Fruit fly (Drosophila melanogaster) whole organism, embryonic: Measurements from ENCODE around the gene CG42728.

Experiments used
- Abd-B ChIP-seq: fragments of 200-800 bp; sonication (Bioruptor generic); optimal IDR thresholded peaks from 2 replicates; lab custom pipeline; 2018; ENCODE audit warnings: missing biosample characterization, mild to moderate bottlenecking, missing genetic modification characterization, moderate library complexity
- Bdp1 ChIP-seq: fragments of 200-800 bp; sonication (Bioruptor generic); optimal IDR thresholded peaks from 3 replicates; lab custom pipeline; 2016; ENCODE audit warnings: missing biosample characterization, missing genetic modification characterization
- CG12236 ChIP-seq: fragments of 200-800 bp; sonication (Bioruptor generic); optimal IDR thresholded peaks from 2 replicates; lab custom pipeline; 2016; ENCODE audit warnings: missing biosample characterization, missing genetic modification characterization
- CG1233 ChIP-seq: fragments of 200-800 bp; sonication (Bioruptor generic); optimal IDR thresholded peaks from 4 replicates; lab custom pipeline; 2018; ENCODE audit warnings: missing biosample characterization, mild to moderate bottlenecking, missing genetic modification characterization
- CG13287 ChIP-seq: fragments of 200-800 bp; sonication (Bioruptor generic); IDR thresholded peaks from 2 replicates; pipeline ENCODE4 v1.3.6; 2022; ENCODE audit warnings: missing biosample characterization, missing genetic modification characterization; ENCODE audit not compliant: partially characterized antibody
- CG13424 ChIP-seq: fragments of 200-800 bp; sonication (Bioruptor generic); optimal IDR thresholded peaks from 2 replicates; lab custom pipeline; 2019; ENCODE audit warnings: missing biosample characterization, mild to moderate bottlenecking, missing genetic modification characterization, moderate library complexity
- CG13624 ChIP-seq: fragments of 200-800 bp; sonication (Bioruptor generic); optimal IDR thresholded peaks from 2 replicates; lab custom pipeline; 2016; ENCODE audit warnings: missing biosample characterization, missing genetic modification characterization
- CG14441 ChIP-seq: fragments of 200-800 bp; sonication (Bioruptor generic); IDR thresholded peaks from 2 replicates; pipeline ENCODE4 v1.3.6; 2022; ENCODE audit warnings: missing biosample characterization, missing genetic modification characterization
- CG14965 ChIP-seq: fragments of 200-800 bp; sonication (Bioruptor generic); optimal IDR thresholded peaks from 2 replicates; lab custom pipeline; 2016; ENCODE audit warnings: missing biosample characterization, missing genetic modification characterization, borderline replicate concordance
- CG18764 ChIP-seq: fragments of 200-800 bp; sonication (Bioruptor generic); optimal IDR thresholded peaks from 3 replicates; lab custom pipeline; 2016; ENCODE audit warnings: missing biosample characterization, missing genetic modification characterization
- CG2678 ChIP-seq: fragments of 200-800 bp; sonication (Bioruptor generic); optimal IDR thresholded peaks from 3 replicates; lab custom pipeline; 2019; ENCODE audit warnings: missing biosample characterization, mild to moderate bottlenecking, missing genetic modification characterization, moderate library complexity
- CG32532 ChIP-seq: fragments of 200-800 bp; sonication (Bioruptor generic); IDR thresholded peaks from 2 replicates; pipeline ENCODE4 v1.3.6; 2022; ENCODE audit warnings: missing biosample characterization, missing genetic modification characterization
- CG3407 ChIP-seq: fragments of 200-800 bp; sonication (Bioruptor generic); optimal IDR thresholded peaks from 2 replicates; lab custom pipeline; 2018; ENCODE audit warnings: missing biosample characterization, mild to moderate bottlenecking, missing genetic modification characterization
- CG3995 ChIP-seq: fragments of 200-800 bp; sonication (Bioruptor generic); optimal IDR thresholded peaks from 3 replicates; lab custom pipeline; 2016; ENCODE audit warnings: missing biosample characterization, missing genetic modification characterization
- CG4328 ChIP-seq: fragments of 200-800 bp; sonication (Bioruptor generic); optimal IDR thresholded peaks from 3 replicates; lab custom pipeline; 2017; ENCODE audit warnings: missing biosample characterization, missing genetic modification reagents, missing genetic modification characterization
- CG6791 ChIP-seq: fragments of 200-800 bp; sonication (Bioruptor generic); IDR thresholded peaks from 3 replicates; pipeline ENCODE4 v1.3.6; 2022; ENCODE audit warnings: missing biosample characterization, missing genetic modification characterization; ENCODE audit not compliant: partially characterized antibody
- CG6813 ChIP-seq: fragments of 200-800 bp; sonication (Bioruptor generic); optimal IDR thresholded peaks from 2 replicates; lab custom pipeline; 2017; ENCODE audit warnings: missing biosample characterization, missing genetic modification characterization, mild to moderate bottlenecking, moderate library complexity, missing genetic modification reagents
- CG7745 ChIP-seq: fragments of 200-800 bp; sonication (Bioruptor generic); optimal IDR thresholded peaks from 2 replicates; lab custom pipeline; 2018; ENCODE audit warnings: missing biosample characterization, mild to moderate bottlenecking, missing genetic modification characterization, moderate library complexity
- CG8290 ChIP-seq, 3 experiments: fragments of 200-800 bp; sonication (Bioruptor generic); optimal IDR thresholded peaks; 2 replicates each; lab custom pipeline; 2016 to 2019; ENCODE audit warnings: missing biosample characterization in 3 of 3, missing genetic modification characterization in 3 of 3, mild to moderate bottlenecking in 2 of 3, moderate library complexity in 1 of 3
- Chrac-16 ChIP-seq: fragments of 200-800 bp; sonication (Bioruptor generic); optimal IDR thresholded peaks from 3 replicates; lab custom pipeline; 2016; ENCODE audit warnings: missing biosample characterization, missing genetic modification characterization
- Dek ChIP-seq: fragments of 200-800 bp; sonication (Bioruptor generic); optimal IDR thresholded peaks from 3 replicates; lab custom pipeline; 2019; ENCODE audit warnings: missing biosample characterization, mild to moderate bottlenecking, missing genetic modification characterization, moderate library complexity
- Doc3 ChIP-seq: fragments of 200-800 bp; sonication (Bioruptor generic); IDR thresholded peaks from 3 replicates; pipeline ENCODE4 v1.3.6; 2022; ENCODE audit warnings: missing biosample characterization, missing genetic modification characterization; ENCODE audit not compliant: partially characterized antibody
- Drgx ChIP-seq: fragments of 200-800 bp; sonication (Bioruptor generic); IDR thresholded peaks from 2 replicates; pipeline ENCODE4 v1.3.6; 2022; ENCODE audit warnings: missing biosample characterization, missing genetic modification characterization
- Fer3 ChIP-seq: fragments of 200-800 bp; sonication (Bioruptor generic); optimal IDR thresholded peaks from 2 replicates; lab custom pipeline; 2018; ENCODE audit warnings: missing biosample characterization, mild to moderate bottlenecking, missing genetic modification characterization, moderate library complexity
- GATAe ChIP-seq: fragments of 200-800 bp; sonication (Bioruptor generic); conservative IDR thresholded peaks from 2 replicates; pipeline ENCODE4 v1.3.6; 2022; ENCODE audit warnings: missing biosample characterization, missing genetic modification characterization
- Gug ChIP-seq: fragments of 200-800 bp; sonication (Bioruptor generic); IDR thresholded peaks from 4 replicates; pipeline ENCODE4 v1.3.6; 2022; ENCODE audit warnings: missing biosample characterization, missing genetic modification characterization
- H2.0 ChIP-seq: fragments of 200-800 bp; sonication (Bioruptor generic); IDR thresholded peaks from 2 replicates; pipeline ENCODE4 v1.3.6; 2022; ENCODE audit warnings: missing biosample characterization, missing genetic modification characterization
- Hr3 ChIP-seq: fragments of 200-800 bp; sonication (Bioruptor generic); optimal IDR thresholded peaks from 3 replicates; lab custom pipeline; 2016; ENCODE audit warnings: missing biosample characterization, missing genetic modification characterization
- Side ChIP-seq: fragments of 200-800 bp; sonication (Bioruptor generic); optimal IDR thresholded peaks from 2 replicates; lab custom pipeline; 2016; ENCODE audit warnings: missing biosample characterization, missing genetic modification characterization
- Xbp1 ChIP-seq: fragments of 200-800 bp; sonication (Bioruptor generic); optimal IDR thresholded peaks from 3 replicates; lab custom pipeline; 2016; ENCODE audit warnings: missing biosample characterization, mild to moderate bottlenecking, missing genetic modification characterization
- al ChIP-seq: fragments of 200-800 bp; sonication (Bioruptor generic); IDR thresholded peaks from 2 replicates; pipeline ENCODE4 v1.3.6; 2022; ENCODE audit warnings: missing biosample characterization, missing genetic modification characterization
- cas ChIP-seq: fragments of 200-800 bp; sonication (Bioruptor generic); IDR thresholded peaks from 2 replicates; pipeline ENCODE4 v1.3.6; 2022; ENCODE audit warnings: missing biosample characterization, missing genetic modification characterization
- caup ChIP-seq: fragments of 200-800 bp; sonication (Bioruptor generic); optimal IDR thresholded peaks from 3 replicates; lab custom pipeline; 2017; ENCODE audit warnings: missing biosample characterization, mild to moderate bottlenecking, missing genetic modification characterization, moderate library complexity; ENCODE audit not compliant: severe bottlenecking
- chinmo ChIP-seq: fragments of 200-800 bp; sonication (Bioruptor generic); IDR thresholded peaks from 4 replicates; pipeline ENCODE4 v1.3.6; 2022; ENCODE audit warnings: missing biosample characterization, missing genetic modification characterization; ENCODE audit not compliant: partially characterized antibody
- ci ChIP-seq: fragments of 200-800 bp; sonication (Bioruptor generic); IDR thresholded peaks from 3 replicates; pipeline ENCODE4 v1.3.6; 2022; ENCODE audit warnings: missing biosample characterization, missing genetic modification characterization
- crol ChIP-seq: fragments of 200-800 bp; sonication (Bioruptor generic); IDR thresholded peaks from 2 replicates; pipeline ENCODE4 v1.3.6; 2022; ENCODE audit warnings: missing biosample characterization, missing genetic modification characterization
- disco-r ChIP-seq: fragments of 200-800 bp; sonication (Bioruptor generic); optimal IDR thresholded peaks from 2 replicates; lab custom pipeline; 2016; ENCODE audit warnings: missing biosample characterization, missing genetic modification characterization
- dmrt11E ChIP-seq: fragments of 200-800 bp; sonication (Bioruptor generic); optimal IDR thresholded peaks from 3 replicates; lab custom pipeline; 2018; ENCODE audit warnings: missing biosample characterization, mild to moderate bottlenecking, missing genetic modification characterization, moderate library complexity
- emc ChIP-seq: fragments of 200-800 bp; sonication (Bioruptor generic); optimal IDR thresholded peaks from 2 replicates; lab custom pipeline; 2016; ENCODE audit warnings: missing biosample characterization, missing genetic modification characterization
- exex ChIP-seq: fragments of 200-800 bp; sonication (Bioruptor generic); optimal IDR thresholded peaks from 4 replicates; lab custom pipeline; 2018; ENCODE audit warnings: missing biosample characterization, mild to moderate bottlenecking, missing genetic modification characterization, moderate library complexity
- ham ChIP-seq: fragments of 200-800 bp; sonication (Bioruptor generic); IDR thresholded peaks from 2 replicates; pipeline ENCODE4 v1.3.6; 2022; ENCODE audit warnings: missing biosample characterization, missing genetic modification characterization
- hth ChIP-seq: fragments of >200 bp; optimal IDR thresholded peaks from 2 replicates; lab custom pipeline; 2017; ENCODE audit warnings: inconsistent platforms
- ken ChIP-seq: fragments of 200-800 bp; sonication (Bioruptor generic); IDR thresholded peaks from 3 replicates; pipeline ENCODE4 v1.3.6; 2022; ENCODE audit warnings: missing biosample characterization, missing genetic modification characterization
- lov ChIP-seq, 2 experiments: fragments of 200-800 bp in 1 of 2; fragments of >200 bp in 1 of 2; sonication (Bioruptor generic) in 1 of 2; IDR thresholded peaks in 1 of 2; optimal IDR thresholded peaks in 1 of 2; 2 replicates in 1 of 2; 3 replicates in 1 of 2; pipeline versions ENCODE4 v1.3.6 to Lab custom; 2017 to 2022; ENCODE audit warnings: missing biosample characterization in 1 of 2, missing genetic modification characterization in 1 of 2
- ranshi ChIP-seq: fragments of 200-800 bp; sonication (Bioruptor generic); IDR thresholded peaks from 2 replicates; pipeline ENCODE4 v1.3.6; 2022; ENCODE audit warnings: missing biosample characterization, missing genetic modification characterization
- schlank ChIP-seq: fragments of 200-800 bp; sonication (Bioruptor generic); optimal IDR thresholded peaks from 2 replicates; lab custom pipeline; 2018; ENCODE audit warnings: missing biosample characterization, mild to moderate bottlenecking, missing genetic modification characterization
- sens ChIP-seq: fragments of 200-800 bp; sonication (Bioruptor generic); peaks from one replicate; lab custom pipeline; 2016; ENCODE audit warnings: missing biosample characterization, missing genetic modification characterization
- slp2 ChIP-seq: fragments of 200-800 bp; sonication (Bioruptor generic); optimal IDR thresholded peaks from 2 replicates; lab custom pipeline; 2016; ENCODE audit warnings: missing biosample characterization, missing genetic modification characterization
- sob ChIP-seq: fragments of 200-800 bp; sonication (Bioruptor generic); IDR thresholded peaks from 2 replicates; pipeline ENCODE4 v1.3.6; 2022; ENCODE audit warnings: missing biosample characterization, missing genetic modification characterization
- tup ChIP-seq: fragments of 200-800 bp; sonication (Bioruptor generic); optimal IDR thresholded peaks from 2 replicates; lab custom pipeline; 2016; ENCODE audit warnings: missing biosample characterization, mild to moderate bottlenecking, missing genetic modification characterization, moderate library complexity
- wor ChIP-seq: fragments of 200-800 bp; sonication (Bioruptor generic); IDR thresholded peaks from 2 replicates; pipeline ENCODE4 v1.3.6; 2022; ENCODE audit warnings: missing biosample characterization, missing genetic modification characterization

The CG42728 gene

dm6 chr3L:15514405-15514804, 13.6 kb downstream of the CG42728 start (continued):
- TF ChIP-seq Dek (tag; lab: Kevin White, UChicago) (no peak), tup (no peak), CG13424 (tag; lab: Kevin White, UChicago) (no peak), schlank (tag; lab: Kevin White, UChicago) (no peak), ken (GFP tag; lab: Robert Waterston, UW) (no peak), CG13624 (GFP tag; lab: Kevin White, UChicago) (no peak), Doc3 (GFP tag; lab: Robert Waterston, UW) (no peak; the same call in 2 of the 3 replicates), CG3407 (GFP tag; lab: Kevin White, UChicago) (no peak), disco-r (GFP tag; lab: Kevin White, UChicago) (no peak), wor (GFP tag; lab: Robert Waterston, UW) (no peak), al (no peak), ci (GFP tag; lab: Robert Waterston, UW) (peak; percentile 27; the same call in 1 of the 3 replicates), CG6813 (GFP tag; lab: Kevin White, UChicago) (no peak), CG3995 (GFP tag; lab: Kevin White, UChicago) (no peak), emc (GFP tag; lab: Kevin White, UChicago) (no peak), sob (no peak), H2.0 (GFP tag; lab: Robert Waterston, UW) (no peak), CG4328 (GFP tag; lab: Kevin White, UChicago) (no peak), sens (GFP tag; lab: Kevin White, UChicago) (peak; percentile 61), Bdp1 (GFP tag; lab: Kevin White, UChicago) (no peak), CG6791 (no peak), Xbp1 (GFP tag; lab: Kevin White, UChicago) (no peak), lov (optimal IDR thresholded peaks at IDR 0.05; lab: Kevin White, UChicago) (no peak), lov (GFP tag; IDR thresholded peaks at IDR 0.05; lab: Robert Waterston, UW) (no peak), caup (GFP tag; lab: Kevin White, UChicago) (no peak), dmrt11E (no peak), CG1233 (GFP tag; lab: Kevin White, UChicago) (peak; percentile 3), crol (peak; percentile 98), GATAe (GFP tag; lab: Robert Waterston, UW) (no peak), slp2 (GFP tag; lab: Kevin White, UChicago) (no peak), cas (GFP tag; lab: Robert Waterston, UW) (no peak), Abd-B (GFP tag; lab: Kevin White, UChicago) (no peak), ranshi (GFP tag; lab: Robert Waterston, UW) (no peak), CG13287 (GFP tag; lab: Robert Waterston, UW) (peak; percentile 68), Drgx (GFP tag; lab: Robert Waterston, UW) (no peak; the same call in 1 of the 2 replicates), Hr3 (GFP tag; lab: Kevin White, UChicago) (no peak), ham (no peak), CG7745 (tag; lab: Kevin White, UChicago) (no peak), Chrac-16 (GFP tag; lab: Kevin White, UChicago) (no peak), Side (GFP tag; lab: Kevin White, UChicago) (peak; percentile 11), chinmo (GFP tag; lab: Robert Waterston, UW) (peak; percentile 82; the same call in 3 of the 4 replicates), exex (tag; lab: Kevin White, UChicago) (no peak), CG18764 (no peak), CG8290 (GFP tag; optimal IDR thresholded peaks at IDR 0.05; lab: Kevin White, UChicago) (peak; percentile 6), CG8290 (tag; optimal IDR thresholded peaks at IDR 0.05; lab: Kevin White, UChicago) (peak in 1 of 2 experiments; percentile 19), CG2678 (tag; lab: Kevin White, UChicago) (no peak), CG32532 (peak; percentile 60; the same call in 1 of the 2 replicates), Gug (GFP tag; lab: Robert Waterston, UW) (no peak), CG12236 (GFP tag; lab: Kevin White, UChicago) (no peak), hth (lab: Kevin White, UChicago) (no peak), Fer3 (tag; lab: Kevin White, UChicago) (no peak), CG14441 (GFP tag; lab: Robert Waterston, UW) (no peak), CG14965 (GFP tag; lab: Kevin White, UChicago) (no peak)
